Fruit fly (Drosophila melanogaster): Measurements from ENCODE around the gene Gr94a.

DNA sequence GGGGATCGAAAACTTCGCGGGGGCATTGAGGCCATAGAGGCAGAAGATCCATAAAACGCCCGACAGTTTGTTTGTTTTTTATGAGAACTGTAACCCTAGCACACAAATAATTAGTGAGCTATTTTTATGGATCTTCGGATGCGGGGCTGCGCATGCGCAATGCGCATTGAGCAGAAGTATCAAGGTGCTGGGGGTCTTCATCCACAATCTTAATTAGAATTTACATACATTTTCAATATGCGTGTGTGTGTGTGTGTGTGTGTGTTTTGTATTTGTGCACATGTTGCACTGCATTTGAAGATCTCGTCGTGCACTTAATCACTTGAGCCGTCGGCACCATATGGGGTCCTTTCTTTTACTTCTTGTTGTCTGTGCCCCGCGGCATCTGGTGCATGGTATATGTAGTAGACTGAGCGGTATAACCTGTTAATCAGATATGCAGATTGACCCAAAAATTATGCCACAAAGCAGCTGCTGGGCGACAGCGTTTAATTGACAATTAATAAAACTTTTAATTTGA is 8.7 kb upstream of the Gr94a start:
- TF ChIP-seq dsx (GFP tag; optimal IDR thresholded peaks at IDR 0.05; ENCODE audit: poor library complexity, severe bottlenecking) (no peak), CG8319 (GFP tag; optimal IDR thresholded peaks at IDR 0.05) (no peak)

Measured in whole organism, prepupa.